Worm (Caenorhabditis elegans): ENCODE results near the gene srh-255.

ce11 chrV:17030430-17030829, 34.3 kb upstream of the srh-255 start:
- TF ChIP-seq lin-11 (tag; optimal IDR thresholded peaks at IDR 0.05) (no peak), pha-4 (tag; optimal IDR thresholded peaks at IDR 0.05) (no peak), fkh-6 (tag; optimal IDR thresholded peaks at IDR 0.05) (no peak), ama-1 (optimal IDR thresholded peaks at IDR 0.05) (no peak), rnt-1 (tag; optimal IDR thresholded peaks at IDR 0.05) (no peak), unc-55 (GFP tag; optimal IDR thresholded peaks at IDR 0.05) (no peak)
